Worm (Caenorhabditis elegans) whole organism, L2 larva: ENCODE results near the gene col-123.
A peak's percentile ranks its signal among the peaks of the same experiment; 100 is the strongest.

Source experiments
- blmp-1 ChIP-seq: sonication (generic microtip); optimal IDR thresholded peaks from 2 replicates; lab custom pipeline; 2017; ENCODE audit warnings: missing genetic modification characterization, mild to moderate bottlenecking, missing compliant biosample characterization, antibody characterized with exemption, moderate library complexity; ENCODE audit not compliant: insufficient read depth
- lin-39 ChIP-seq: fragments of 150-350 bp; optimal IDR thresholded peaks from 2 replicates; lab custom pipeline; 2014; ENCODE audit warnings: missing biosample characterization, missing genetic modification reagents, missing genetic modification characterization
- lsy-2 ChIP-seq, 2 experiments: fragments of 150-350 bp in 1 of 2; sonication (generic microtip) in 1 of 2; optimal IDR thresholded peaks; 2 replicates each; lab custom pipeline; 2014 to 2017; ENCODE audit warnings: missing biosample characterization in 2 of 2, missing genetic modification characterization in 2 of 2
- nhr-12 ChIP-seq: fragments of 150-350 bp; optimal IDR thresholded peaks from 2 replicates; lab custom pipeline; 2014; ENCODE audit warnings: missing biosample characterization, missing genetic modification characterization
- ztf-11 ChIP-seq: sonication (generic microtip); optimal IDR thresholded peaks from 2 replicates; lab custom pipeline; 2017; ENCODE audit warnings: missing biosample characterization, missing genetic modification characterization

DNA sequence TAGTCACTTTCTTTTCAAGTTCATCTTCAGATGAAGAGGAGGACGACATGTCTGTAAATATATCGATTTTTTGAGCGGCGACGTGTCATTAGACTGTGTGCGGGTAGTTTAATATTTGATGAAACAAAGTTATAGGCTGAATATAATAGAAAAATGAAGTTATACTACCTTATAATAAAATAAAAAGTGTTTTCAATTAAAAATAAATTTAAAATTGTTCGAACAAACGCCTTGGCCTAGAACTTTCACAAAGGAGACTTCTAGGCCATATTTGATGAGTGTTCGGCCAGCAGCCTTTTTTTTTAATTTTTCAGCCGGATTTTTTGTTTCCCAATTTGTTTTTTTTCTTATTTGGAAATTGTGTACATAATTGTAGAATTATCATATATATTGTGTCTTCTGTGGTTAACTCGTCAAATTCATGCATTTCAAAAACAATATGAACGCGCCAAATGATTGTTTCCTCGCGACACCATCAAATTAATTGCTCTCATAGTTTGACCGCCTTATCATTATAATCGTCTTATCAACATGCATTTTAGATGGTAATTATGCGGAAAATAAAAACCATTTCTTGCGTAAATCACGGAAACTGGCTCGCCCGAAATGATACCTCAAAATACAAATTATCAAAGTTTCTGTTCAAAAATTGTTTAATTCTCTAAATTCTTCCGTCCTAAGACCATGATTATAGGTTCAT, 24.3 kb upstream of the col-123 start, which contains the start of gene T13F2.2:
- TF ChIP-seq lin-39 (tag; lab: Kevin White, UChicago) (no peak), nhr-12 (tag; lab: Kevin White, UChicago) (no peak), ztf-11 (tag; lab: Kevin White, UChicago) (no peak), lsy-2 (tag; optimal IDR thresholded peaks at IDR 0.05; lab: Kevin White, UChicago) (peak in 1 of 2 experiments; percentile 22), blmp-1 (tag; lab: Kevin White, UChicago) (no peak)
